Worm (Caenorhabditis elegans) whole organism, midembryonic: ENCODE measurements around the gene sdz-9.

Experiments
- T22C8.4 ChIP-seq: fragments of 200-800 bp; sonication (Bioruptor generic); IDR thresholded peaks from 2 replicates; pipeline ENCODE4 v1.3.6; 2022; ENCODE audit warnings: missing genetic modification characterization, missing compliant biosample characterization
- cog-1 ChIP-seq: sonication (generic microtip); optimal IDR thresholded peaks from 2 replicates; lab custom pipeline; 2016; ENCODE audit warnings: missing genetic modification characterization, missing compliant biosample characterization
- flt-1 ChIP-seq: fragments of 200-800 bp; sonication (Bioruptor generic); IDR thresholded peaks from 2 replicates; pipeline ENCODE4 v1.3.6; 2022; ENCODE audit warnings: missing genetic modification characterization, missing compliant biosample characterization
- klf-2 ChIP-seq: fragments of 200-800 bp; sonication (Bioruptor generic); conservative IDR thresholded peaks from 2 replicates; pipeline ENCODE4 v1.3.6; 2022; ENCODE audit warnings: missing genetic modification reagents, missing genetic modification characterization, missing compliant biosample characterization
- med-1 ChIP-seq: sonication (generic microtip); optimal IDR thresholded peaks from 2 replicates; lab custom pipeline; 2017; ENCODE audit warnings: missing genetic modification characterization, mild to moderate bottlenecking, missing compliant biosample characterization, antibody characterized with exemption, missing genetic modification reagents; ENCODE audit not compliant: insufficient read depth
- ref-1 ChIP-seq: fragments of 200-800 bp; sonication (Bioruptor generic); conservative IDR thresholded peaks from 2 replicates; pipeline ENCODE4 v1.3.6; 2022; ENCODE audit warnings: missing genetic modification reagents, missing genetic modification characterization, missing compliant biosample characterization
- tab-1 ChIP-seq: fragments of 200-800 bp; sonication (Bioruptor generic); IDR thresholded peaks from 2 replicates; pipeline ENCODE4 v1.3.6; 2022; ENCODE audit warnings: missing genetic modification characterization, missing compliant biosample characterization
- ztf-23 ChIP-seq: fragments of 200-800 bp; sonication (Bioruptor generic); IDR thresholded peaks from 2 replicates; pipeline ENCODE4 v1.3.6; 2022; ENCODE audit warnings: missing genetic modification reagents, missing genetic modification characterization, missing compliant biosample characterization

- TF ChIP-seq klf-2 (GFP tag; lab: Robert Waterston, UW) (no peak), tab-1 (no peak), ref-1 (no peak), cog-1 (tag; lab: Kevin White, UChicago) (no peak), T22C8.4 (GFP tag; lab: Robert Waterston, UW) (no peak), med-1 (GFP tag; lab: Kevin White, UChicago) (no peak), flt-1 (GFP tag; lab: Robert Waterston, UW) (no peak), ztf-23 (GFP tag; lab: Robert Waterston, UW) (no peak)
Measured at ce11 chrII:2749595-2750048, 23.8 kb downstream of the sdz-9 start, which contains the start of gene F29A7.4.
